Fruit fly (Drosophila melanogaster) whole organism, embryonic: ENCODE data around the gene CG31321.

ENCODE experiments used
- Adf1 ChIP-seq: fragments of 200-800 bp; sonication (Bioruptor generic); IDR thresholded peaks from 2 replicates; pipeline ENCODE4 v1.3.6; 2022; ENCODE audit warnings: missing biosample characterization, missing genetic modification characterization
- Atf3 ChIP-seq: fragments of 200-800 bp; sonication (Bioruptor generic); optimal IDR thresholded peaks from 3 replicates; lab custom pipeline; 2016; ENCODE audit warnings: missing biosample characterization, missing genetic modification characterization
- Atf6 ChIP-seq: fragments of 200-800 bp; sonication (Bioruptor generic); IDR thresholded peaks from 2 replicates; pipeline ENCODE4 v1.3.6; 2022; ENCODE audit warnings: missing biosample characterization, missing genetic modification characterization
- BEAF-32 ChIP-seq: fragments of 200-800 bp; sonication (Bioruptor generic); optimal IDR thresholded peaks from 3 replicates; lab custom pipeline; 2017; ENCODE audit warnings: missing biosample characterization, missing genetic modification characterization, mild to moderate bottlenecking, moderate library complexity, missing genetic modification reagents
- Bteb2 ChIP-seq: fragments of 200-800 bp; sonication (Bioruptor generic); optimal IDR thresholded peaks from 2 replicates; lab custom pipeline; 2016; ENCODE audit warnings: missing biosample characterization, missing genetic modification characterization
- CG12236 ChIP-seq: fragments of 200-800 bp; sonication (Bioruptor generic); optimal IDR thresholded peaks from 2 replicates; lab custom pipeline; 2016; ENCODE audit warnings: missing biosample characterization, missing genetic modification characterization
- CG12659 ChIP-seq: fragments of 200-800 bp; sonication (Bioruptor generic); optimal IDR thresholded peaks from 3 replicates; lab custom pipeline; 2017; ENCODE audit warnings: mild to moderate bottlenecking, missing biosample characterization, missing genetic modification reagents, missing genetic modification characterization
- CG14050 ChIP-seq: fragments of 200-800 bp; sonication (Bioruptor generic); IDR thresholded peaks from 3 replicates; pipeline ENCODE4 v1.3.6; 2022; ENCODE audit warnings: missing biosample characterization, missing genetic modification characterization
- CG1529 ChIP-seq: fragments of 200-800 bp; sonication (Bioruptor generic); optimal IDR thresholded peaks from 3 replicates; lab custom pipeline; 2018; ENCODE audit warnings: missing biosample characterization, missing genetic modification characterization
- CG1602 ChIP-seq: fragments of 200-800 bp; sonication (Bioruptor generic); optimal IDR thresholded peaks from 3 replicates; lab custom pipeline; 2016; ENCODE audit warnings: missing biosample characterization, missing genetic modification characterization
- CG1647 ChIP-seq: fragments of 200-800 bp; sonication (Bioruptor generic); optimal IDR thresholded peaks from 3 replicates; lab custom pipeline; 2016; ENCODE audit warnings: missing biosample characterization, missing genetic modification characterization
- CG17361 ChIP-seq: fragments of 200-800 bp; sonication (Bioruptor generic); IDR thresholded peaks from 3 replicates; pipeline ENCODE4 v1.3.6; 2022; ENCODE audit warnings: missing biosample characterization, missing genetic modification characterization
- CG17802 ChIP-seq: fragments of 200-800 bp; sonication (Bioruptor generic); optimal IDR thresholded peaks from 2 replicates; lab custom pipeline; 2018; ENCODE audit warnings: missing biosample characterization, mild to moderate bottlenecking, missing genetic modification characterization, moderate library complexity
- CG1792 ChIP-seq: fragments of 200-800 bp; sonication (Bioruptor generic); optimal IDR thresholded peaks from 2 replicates; lab custom pipeline; 2016; ENCODE audit warnings: missing biosample characterization, missing genetic modification characterization
- CG18476 ChIP-seq: fragments of 200-800 bp; sonication (Bioruptor generic); optimal IDR thresholded peaks from 2 replicates; lab custom pipeline; 2016; ENCODE audit warnings: missing biosample characterization, mild to moderate bottlenecking, missing genetic modification characterization
- CG2116 ChIP-seq: fragments of 200-800 bp; sonication (Bioruptor generic); optimal IDR thresholded peaks from 3 replicates; lab custom pipeline; 2018; ENCODE audit warnings: missing biosample characterization, mild to moderate bottlenecking, missing genetic modification characterization
- CG2129 ChIP-seq: fragments of 200-800 bp; sonication (Bioruptor generic); IDR thresholded peaks from 2 replicates; pipeline ENCODE4 v1.3.6; 2022; ENCODE audit warnings: missing biosample characterization, missing genetic modification characterization; ENCODE audit not compliant: partially characterized antibody
- CG31388 ChIP-seq: fragments of 200-800 bp; sonication (Bioruptor generic); optimal IDR thresholded peaks from 2 replicates; lab custom pipeline; 2016; ENCODE audit warnings: missing biosample characterization, missing genetic modification characterization
- CG32532 ChIP-seq: fragments of 200-800 bp; sonication (Bioruptor generic); IDR thresholded peaks from 2 replicates; pipeline ENCODE4 v1.3.6; 2022; ENCODE audit warnings: missing biosample characterization, missing genetic modification characterization
- CG42726 ChIP-seq: fragments of 200-800 bp; sonication (Bioruptor generic); IDR thresholded peaks from 2 replicates; pipeline ENCODE4 v1.3.6; 2022; ENCODE audit warnings: missing biosample characterization, missing genetic modification characterization; ENCODE audit not compliant: partially characterized antibody
- CG4617 ChIP-seq: fragments of 200-800 bp; sonication (Bioruptor generic); optimal IDR thresholded peaks from 3 replicates; lab custom pipeline; 2016; ENCODE audit warnings: missing biosample characterization, missing genetic modification characterization, borderline replicate concordance
- CG7987 ChIP-seq: fragments of 200-800 bp; sonication (Bioruptor generic); optimal IDR thresholded peaks from 2 replicates; lab custom pipeline; 2018; ENCODE audit warnings: missing biosample characterization, mild to moderate bottlenecking, missing genetic modification characterization, moderate library complexity
- CoRest ChIP-seq: fragments of 200-800 bp; sonication (Bioruptor generic); optimal IDR thresholded peaks from 3 replicates; lab custom pipeline; 2018; ENCODE audit warnings: missing biosample characterization, mild to moderate bottlenecking, missing genetic modification characterization, moderate library complexity
- Dfd ChIP-seq, 2 experiments: fragments of >200 bp; optimal IDR thresholded peaks; 2 replicates each; lab custom pipeline; 2017; ENCODE audit warnings: missing biosample characterization in 2 of 2, missing genetic modification characterization in 2 of 2
- Dp ChIP-seq: fragments of 200-800 bp; sonication (Bioruptor generic); optimal IDR thresholded peaks from 2 replicates; lab custom pipeline; 2018; ENCODE audit warnings: missing biosample characterization, mild to moderate bottlenecking, missing genetic modification characterization, moderate library complexity
- Fer2 ChIP-seq: fragments of 200-800 bp; sonication (Bioruptor generic); optimal IDR thresholded peaks from 2 replicates; lab custom pipeline; 2018; ENCODE audit warnings: missing biosample characterization, mild to moderate bottlenecking, missing genetic modification characterization, moderate library complexity
- Gsc ChIP-seq: fragments of 200-800 bp; sonication (Bioruptor generic); IDR thresholded peaks from 2 replicates; pipeline ENCODE4 v1.3.6; 2022; ENCODE audit warnings: missing biosample characterization, missing genetic modification characterization
- Hey ChIP-seq: fragments of 200-800 bp; sonication (Bioruptor generic); optimal IDR thresholded peaks from 3 replicates; lab custom pipeline; 2018; ENCODE audit warnings: missing biosample characterization, mild to moderate bottlenecking, missing genetic modification characterization
- Hr51 ChIP-seq, 2 experiments: fragments of 200-800 bp; sonication (Bioruptor generic); optimal IDR thresholded peaks; 2 replicates in 1 of 2; 3 replicates in 1 of 2; lab custom pipeline; 2016 to 2018; ENCODE audit warnings: missing biosample characterization in 2 of 2, missing genetic modification characterization in 2 of 2, mild to moderate bottlenecking in 1 of 2, moderate library complexity in 1 of 2
- Jarid2 ChIP-seq: fragments of 200-800 bp; sonication (Bioruptor generic); optimal IDR thresholded peaks from 3 replicates; lab custom pipeline; 2017; ENCODE audit warnings: mild to moderate bottlenecking, missing biosample characterization, missing genetic modification reagents, missing genetic modification characterization
- MBD-R2 ChIP-seq: fragments of 200-800 bp; sonication (Bioruptor generic); IDR thresholded peaks from 2 replicates; pipeline ENCODE4 v1.3.6; 2022; ENCODE audit warnings: missing biosample characterization, missing genetic modification characterization
- PHDP ChIP-seq: fragments of 200-800 bp; sonication (Bioruptor generic); optimal IDR thresholded peaks from 3 replicates; lab custom pipeline; 2018; ENCODE audit warnings: missing biosample characterization, mild to moderate bottlenecking, missing genetic modification characterization, moderate library complexity
- Spps ChIP-seq: fragments of 200-800 bp; sonication (Bioruptor generic); optimal IDR thresholded peaks from 2 replicates; lab custom pipeline; 2018; ENCODE audit warnings: missing biosample characterization, mild to moderate bottlenecking, missing genetic modification characterization
- Sry-β ChIP-seq: fragments of 200-800 bp; sonication (Bioruptor generic); optimal IDR thresholded peaks from 2 replicates; lab custom pipeline; 2018; ENCODE audit warnings: missing biosample characterization, mild to moderate bottlenecking, missing genetic modification characterization, moderate library complexity
- Taf1 ChIP-seq: fragments of 200-800 bp; sonication (Bioruptor generic); IDR thresholded peaks from 2 replicates; pipeline ENCODE4 v1.3.6; 2022; ENCODE audit warnings: missing biosample characterization, missing genetic modification characterization
- br ChIP-seq: fragments of >200 bp; optimal IDR thresholded peaks from 2 replicates; lab custom pipeline; 2017
- cad ChIP-seq: fragments of >200 bp; optimal IDR thresholded peaks from 2 replicates; lab custom pipeline; 2017; ENCODE audit warnings: missing biosample characterization, missing genetic modification characterization
- caup ChIP-seq: fragments of 200-800 bp; sonication (Bioruptor generic); optimal IDR thresholded peaks from 3 replicates; lab custom pipeline; 2017; ENCODE audit warnings: missing biosample characterization, mild to moderate bottlenecking, missing genetic modification characterization, moderate library complexity; ENCODE audit not compliant: severe bottlenecking
- emc ChIP-seq: fragments of 200-800 bp; sonication (Bioruptor generic); optimal IDR thresholded peaks from 2 replicates; lab custom pipeline; 2016; ENCODE audit warnings: missing biosample characterization, missing genetic modification characterization
- ftz-f1 ChIP-seq: fragments of 200-800 bp; sonication (Bioruptor generic); optimal IDR thresholded peaks from 2 replicates; lab custom pipeline; 2016; ENCODE audit warnings: missing biosample characterization, missing genetic modification characterization
- grn ChIP-seq: fragments of 200-800 bp; sonication (Bioruptor generic); optimal IDR thresholded peaks from 3 replicates; lab custom pipeline; 2017; ENCODE audit warnings: missing biosample characterization, missing genetic modification characterization
- lmd ChIP-seq: fragments of 200-800 bp; sonication (Bioruptor generic); IDR thresholded peaks from 2 replicates; pipeline ENCODE4 v1.3.6; 2022; ENCODE audit warnings: missing biosample characterization, missing genetic modification characterization
- nom ChIP-seq: fragments of 200-800 bp; sonication (Bioruptor generic); optimal IDR thresholded peaks from 2 replicates; lab custom pipeline; 2017; ENCODE audit warnings: missing biosample characterization, missing genetic modification characterization, mild to moderate bottlenecking, moderate library complexity, missing genetic modification reagents
- p53 ChIP-seq: fragments of 200-800 bp; sonication (Bioruptor generic); optimal IDR thresholded peaks from 2 replicates; lab custom pipeline; 2016; ENCODE audit warnings: missing biosample characterization, missing genetic modification characterization
- pan ChIP-seq, 4 experiments: fragments of >200 bp in 3 of 4; fragments of 200-800 bp in 1 of 4; sonication (Bioruptor generic) in 1 of 4; optimal IDR thresholded peaks in 3 of 4; IDR thresholded peaks in 1 of 4; 2 replicates each; pipeline versions ENCODE4 v1.3.6 to Lab custom; 2017 to 2022; ENCODE audit warnings: missing biosample characterization in 2 of 4, missing genetic modification characterization in 2 of 4, mixed read lengths in 1 of 4
- scrt ChIP-seq: fragments of 200-800 bp; sonication (Bioruptor generic); optimal IDR thresholded peaks from 2 replicates; lab custom pipeline; 2018; ENCODE audit warnings: missing biosample characterization, mild to moderate bottlenecking, missing genetic modification characterization, moderate library complexity
- so ChIP-seq: fragments of 200-800 bp; sonication (Bioruptor generic); IDR thresholded peaks from 3 replicates; pipeline ENCODE4 v1.3.6; 2022; ENCODE audit warnings: missing biosample characterization, missing genetic modification characterization
- ssp ChIP-seq: fragments of 200-800 bp; sonication (Bioruptor generic); IDR thresholded peaks from 2 replicates; pipeline ENCODE4 v1.3.6; 2022; ENCODE audit warnings: missing biosample characterization, missing genetic modification characterization
- wdn ChIP-seq: fragments of 200-800 bp; sonication (Bioruptor generic); IDR thresholded peaks from 2 replicates; pipeline ENCODE4 v1.3.6; 2022; ENCODE audit warnings: missing biosample characterization, missing genetic modification characterization
- z ChIP-seq: fragments of 200-800 bp; sonication (Bioruptor generic); IDR thresholded peaks from 3 replicates; pipeline ENCODE4 v1.3.6; 2022; ENCODE audit warnings: missing biosample characterization, missing genetic modification characterization

The CG31321 gene

dm6 chr3R:14283042-14283626 lies 27.0 kb upstream of the CG31321 start (continued):
- TF ChIP-seq CG42726 (GFP tag; lab: Robert Waterston, UW) = no peak
- peak; percentile 63 for TF ChIP-seq CoRest (tag; lab: Kevin White, UChicago)
- no peak for TF ChIP-seq ftz-f1 (GFP tag; lab: Kevin White, UChicago)
- no peak for TF ChIP-seq Dp
- TF ChIP-seq Fer2 (tag; lab: Kevin White, UChicago) = no peak
- TF ChIP-seq cad = peak; percentile 30
- no peak for TF ChIP-seq Dfd (GFP tag; optimal IDR thresholded peaks at IDR 0.05; lab: Kevin White, UChicago)
- TF ChIP-seq CG2129 (GFP tag; lab: Robert Waterston, UW) = no peak
- TF ChIP-seq ssp (GFP tag; lab: Robert Waterston, UW) = no peak
- TF ChIP-seq emc (GFP tag; lab: Kevin White, UChicago) = no peak
- no peak for TF ChIP-seq Atf6 (GFP tag; lab: Robert Waterston, UW)
- TF ChIP-seq nom (GFP tag; lab: Kevin White, UChicago) = no peak
- TF ChIP-seq Taf1 (GFP tag; lab: Robert Waterston, UW) = no peak
- no peak for TF ChIP-seq Spps (tag; lab: Kevin White, UChicago)
- no peak for TF ChIP-seq CG31388 (GFP tag; lab: Kevin White, UChicago)
- no peak for TF ChIP-seq grn (GFP tag; lab: Kevin White, UChicago)
- TF ChIP-seq Sry-β = no peak
- no peak for TF ChIP-seq CG17361 (GFP tag; lab: Robert Waterston, UW)
- TF ChIP-seq Gsc (GFP tag; lab: Robert Waterston, UW) = no peak
- TF ChIP-seq MBD-R2 = no peak
- TF ChIP-seq so (GFP tag; lab: Robert Waterston, UW) = no peak
- TF ChIP-seq CG12659 (GFP tag; lab: Kevin White, UChicago) = no peak
- TF ChIP-seq Jarid2 (GFP tag; lab: Kevin White, UChicago) = no peak
- TF ChIP-seq pan (optimal IDR thresholded peaks at IDR 0.05; lab: Kevin White, UChicago) = no peak
- no peak for TF ChIP-seq pan (GFP tag; optimal IDR thresholded peaks at IDR 0.05 in 1 of 2, IDR thresholded peaks at IDR 0.05 in 1 of 2)
- TF ChIP-seq CG17802 (tag; lab: Kevin White, UChicago) = no peak
- TF ChIP-seq CG1647 (GFP tag; lab: Kevin White, UChicago) = no peak
- TF ChIP-seq CG2116 = no peak
- TF ChIP-seq p53 (GFP tag; lab: Kevin White, UChicago) = no peak
- TF ChIP-seq CG18476 (GFP tag; lab: Kevin White, UChicago) = no peak
- no peak for TF ChIP-seq CG1602 (GFP tag; lab: Kevin White, UChicago)
- peak; percentile 46 for TF ChIP-seq PHDP (tag; lab: Kevin White, UChicago)
- TF ChIP-seq Atf3 (GFP tag; lab: Kevin White, UChicago) = peak; percentile 2
- TF ChIP-seq CG1529 (GFP tag; lab: Kevin White, UChicago) = no peak
- TF ChIP-seq Hey (tag; lab: Kevin White, UChicago) = no peak
- no peak for TF ChIP-seq CG32532
- TF ChIP-seq scrt (GFP tag; lab: Kevin White, UChicago) = peak; percentile 14
- TF ChIP-seq Adf1 = no peak
- TF ChIP-seq CG4617 = no peak
- no peak for TF ChIP-seq CG1792 (GFP tag; lab: Kevin White, UChicago)
- no peak for TF ChIP-seq CG12236 (GFP tag; lab: Kevin White, UChicago)
- no peak for TF ChIP-seq CG14050 (GFP tag; lab: Robert Waterston, UW)
- TF ChIP-seq caup = no peak
- no peak for TF ChIP-seq CG7987 (GFP tag; lab: Kevin White, UChicago)
- TF ChIP-seq Bteb2 = no peak
- peak; percentile 5 to 74 for TF ChIP-seq Hr51 (GFP tag; optimal IDR thresholded peaks at IDR 0.05; lab: Kevin White, UChicago)
- TF ChIP-seq wdn (GFP tag; lab: Robert Waterston, UW) = no peak
- TF ChIP-seq br (lab: Kevin White, UChicago) = no peak
- no peak for TF ChIP-seq z (GFP tag; lab: Robert Waterston, UW)
- TF ChIP-seq BEAF-32 (GFP tag; lab: Kevin White, UChicago) = no peak
- no peak for TF ChIP-seq lmd
